Worm (Caenorhabditis elegans): ENCODE data around the gene F46B6.9.

- TF ChIP-seq tbp1 (GFP tag; optimal IDR thresholded peaks at IDR 0.05) = no peak
- no peak for TF ChIP-seq bed-1 (GFP tag; IDR thresholded peaks at IDR 0.05)
- no peak for TF ChIP-seq dox-1 (GFP tag; IDR thresholded peaks at IDR 0.05)
- no peak for TF ChIP-seq Y67H2A.10 (GFP tag; conservative IDR thresholded peaks at IDR 0.05)
- no peak for TF ChIP-seq unc-62 (GFP tag; optimal IDR thresholded peaks at IDR 0.05)
- no peak for TF ChIP-seq ceh-100 (GFP tag; IDR thresholded peaks at IDR 0.05)
- no peak for TF ChIP-seq ztf-6 (GFP tag; IDR thresholded peaks at IDR 0.05)
- no peak for TF ChIP-seq ets-4 (GFP tag; optimal IDR thresholded peaks at IDR 0.05)
- TF ChIP-seq him-1 (tag; optimal IDR thresholded peaks at IDR 0.05) = no peak
- TF ChIP-seq die-1 (tag; optimal IDR thresholded peaks at IDR 0.05) = no peak
These were observed 19.7 kb downstream of the F46B6.9 start, which contains the start of gene sru-31 for ce11 chrV:9816390-9816789.

Data from whole organism, young adult.